Worm (Caenorhabditis elegans) whole organism, early embryonic: ENCODE data around the gene srz-63.

ENCODE experiments used
- F13C5.2 ChIP-seq: sonication (generic microtip); optimal IDR thresholded peaks from 2 replicates; lab custom pipeline; 2017; ENCODE audit warnings: mild to moderate bottlenecking, missing genetic modification characterization, inconsistent platforms, missing compliant biosample characterization
- aly-1 ChIP-seq: sonication (generic microtip); optimal IDR thresholded peaks from 2 replicates; lab custom pipeline; 2016; ENCODE audit warnings: missing genetic modification characterization, missing compliant biosample characterization
- ama-1 ChIP-seq: fragments of 150-350 bp; optimal IDR thresholded peaks from 2 replicates; lab custom pipeline; 2014
- hmbx-1 ChIP-seq: sonication (generic microtip); optimal IDR thresholded peaks from 2 replicates; lab custom pipeline; 2016; ENCODE audit warnings: mild to moderate bottlenecking, missing genetic modification characterization, missing compliant biosample characterization
- hnd-1 ChIP-seq: sonication (generic microtip); optimal IDR thresholded peaks from 2 replicates; lab custom pipeline; 2016; ENCODE audit warnings: missing genetic modification characterization, missing compliant biosample characterization
- pes-1 ChIP-seq: fragments of 200-800 bp; sonication (Bioruptor generic); IDR thresholded peaks from 2 replicates; pipeline ENCODE4 v1.3.6; 2022; ENCODE audit warnings: missing genetic modification reagents, missing genetic modification characterization, missing compliant biosample characterization
- tbx-37 ChIP-seq: fragments of 200-800 bp; sonication (Bioruptor generic); conservative IDR thresholded peaks from 2 replicates; pipeline ENCODE4 v1.3.6; 2022; ENCODE audit warnings: missing genetic modification reagents, missing genetic modification characterization, missing compliant biosample characterization
- tra-4 ChIP-seq: sonication (generic microtip); optimal IDR thresholded peaks from 2 replicates; lab custom pipeline; 2017; ENCODE audit warnings: missing genetic modification characterization, missing compliant biosample characterization

DNA sequence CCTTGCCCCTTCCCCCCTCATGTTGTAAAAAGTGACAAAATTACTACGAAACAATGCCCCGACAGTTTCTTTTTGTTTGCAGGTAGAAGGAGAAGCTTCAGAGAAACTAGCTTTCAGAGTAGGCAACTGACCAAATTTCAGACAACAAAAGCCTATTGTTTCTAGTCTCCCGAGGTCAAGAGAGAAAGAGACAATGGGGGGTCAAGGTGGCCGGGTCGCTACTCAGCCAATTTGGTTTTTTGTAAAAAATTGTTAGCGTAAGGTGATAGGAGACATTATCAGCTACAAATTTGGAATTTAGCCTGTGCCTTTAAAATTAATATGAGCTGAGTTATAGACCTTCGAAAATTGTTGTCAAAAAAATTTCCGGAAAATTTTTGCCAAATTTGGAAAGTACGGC, 43.5 kb upstream of the srz-63 start:
- TF ChIP-seq ama-1 (lab: Kevin White, UChicago) (no peak), hmbx-1 (tag; lab: Kevin White, UChicago) (no peak), F13C5.2 (tag; lab: Kevin White, UChicago) (no peak), hnd-1 (tag; lab: Kevin White, UChicago) (no peak), pes-1 (GFP tag; lab: Robert Waterston, UW) (no peak), tbx-37 (no peak), aly-1 (tag; lab: Kevin White, UChicago) (no peak), tra-4 (tag; lab: Kevin White, UChicago) (no peak)
